Worm (Caenorhabditis elegans): ENCODE data around the gene irld-8.

DNA sequence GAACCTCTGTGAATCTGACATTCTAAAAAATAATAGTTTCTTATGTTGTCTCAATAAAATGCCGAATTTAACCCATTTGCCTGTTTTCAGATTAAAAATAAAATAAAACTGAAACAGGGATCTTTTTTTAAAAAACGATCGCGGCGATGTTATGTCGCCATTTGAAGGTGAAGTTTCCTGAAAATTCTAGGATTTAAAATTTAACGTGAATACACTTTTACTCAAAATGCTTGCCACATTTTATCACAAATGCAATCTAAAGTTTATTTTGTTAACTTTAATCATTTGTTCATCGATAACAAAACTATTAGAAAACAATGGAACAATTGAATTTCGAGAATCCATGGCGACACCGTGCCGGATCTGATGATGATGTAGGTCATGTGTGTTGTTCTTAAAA lies 16.0 kb upstream of the irld-8 start, which contains the start of gene Y42H9AR.2:
- TF ChIP-seq lin-39 (tag; optimal IDR thresholded peaks at IDR 0.05): no peak
- no peak for TF ChIP-seq nhr-90 (tag; optimal IDR thresholded peaks at IDR 0.05; ENCODE audit: poor library complexity)
- TF ChIP-seq tlp-1 (tag; optimal IDR thresholded peaks at IDR 0.05): no peak
- TF ChIP-seq jun-1 (tag; optimal IDR thresholded peaks at IDR 0.05): no peak
- no peak for TF ChIP-seq ceh-82 (tag; optimal IDR thresholded peaks at IDR 0.05)

Measured in whole organism, L1 larva.